Fruit fly (Drosophila melanogaster) whole organism, embryonic: ENCODE results near the gene CG14088.

Experiments used
- Abd-B ChIP-seq: fragments of 200-800 bp; sonication (Bioruptor generic); optimal IDR thresholded peaks from 2 replicates; lab custom pipeline; 2018; ENCODE audit warnings: missing biosample characterization, mild to moderate bottlenecking, missing genetic modification characterization, moderate library complexity
- Blimp-1 ChIP-seq: fragments of 200-800 bp; sonication (Bioruptor generic); optimal IDR thresholded peaks from 3 replicates; lab custom pipeline; 2018; ENCODE audit warnings: missing biosample characterization, missing genetic modification characterization, mild to moderate bottlenecking, moderate library complexity, missing genetic modification reagents
- CG10366 ChIP-seq: fragments of 200-800 bp; sonication (Bioruptor generic); IDR thresholded peaks from 2 replicates; pipeline ENCODE4 v1.3.6; 2022; ENCODE audit warnings: missing biosample characterization, missing genetic modification characterization
- CG11504 ChIP-seq: fragments of 200-800 bp; sonication (Bioruptor generic); optimal IDR thresholded peaks from 3 replicates; lab custom pipeline; 2019; ENCODE audit warnings: missing biosample characterization, mild to moderate bottlenecking, missing genetic modification characterization, moderate library complexity
- CG12391 ChIP-seq: fragments of 200-800 bp; sonication (Bioruptor generic); optimal IDR thresholded peaks from 3 replicates; lab custom pipeline; 2018; ENCODE audit warnings: missing biosample characterization, mild to moderate bottlenecking, missing genetic modification characterization, moderate library complexity
- CG14667 ChIP-seq: fragments of 200-800 bp; sonication (Bioruptor generic); IDR thresholded peaks from 2 replicates; pipeline ENCODE4 v1.3.6; 2022; ENCODE audit warnings: missing biosample characterization, missing genetic modification characterization
- CG15514 ChIP-seq: fragments of 200-800 bp; sonication (Bioruptor generic); optimal IDR thresholded peaks from 3 replicates; lab custom pipeline; 2017; ENCODE audit warnings: missing biosample characterization, missing genetic modification characterization, mild to moderate bottlenecking, moderate library complexity, missing genetic modification reagents
- CG17361 ChIP-seq: fragments of 200-800 bp; sonication (Bioruptor generic); IDR thresholded peaks from 3 replicates; pipeline ENCODE4 v1.3.6; 2022; ENCODE audit warnings: missing biosample characterization, missing genetic modification characterization
- CG18262 ChIP-seq: fragments of 200-800 bp; optimal IDR thresholded peaks from 3 replicates; lab custom pipeline; 2019; ENCODE audit warnings: missing biosample characterization, mild to moderate bottlenecking, missing genetic modification characterization, moderate library complexity
- CG2712 ChIP-seq: fragments of 200-800 bp; optimal IDR thresholded peaks from 3 replicates; lab custom pipeline; 2019; ENCODE audit warnings: missing biosample characterization, mild to moderate bottlenecking, missing genetic modification characterization, moderate library complexity
- CG5953 ChIP-seq: fragments of 200-800 bp; sonication (Bioruptor generic); IDR thresholded peaks from 2 replicates; pipeline ENCODE4 v1.3.6; 2022; ENCODE audit warnings: missing biosample characterization, missing genetic modification characterization
- CG6791 ChIP-seq: fragments of 200-800 bp; sonication (Bioruptor generic); IDR thresholded peaks from 3 replicates; pipeline ENCODE4 v1.3.6; 2022; ENCODE audit warnings: missing biosample characterization, missing genetic modification characterization; ENCODE audit not compliant: partially characterized antibody
- CG7556 ChIP-seq: fragments of 200-800 bp; sonication (Bioruptor generic); optimal IDR thresholded peaks from 2 replicates; lab custom pipeline; 2017; ENCODE audit warnings: missing biosample characterization, mild to moderate bottlenecking, missing genetic modification characterization
- CG7839 ChIP-seq: fragments of 200-800 bp; sonication (Bioruptor generic); optimal IDR thresholded peaks from 3 replicates; lab custom pipeline; 2018; ENCODE audit warnings: missing biosample characterization, mild to moderate bottlenecking, missing genetic modification characterization, moderate library complexity
- CG8388 ChIP-seq: fragments of 200-800 bp; sonication (Bioruptor generic); optimal IDR thresholded peaks from 2 replicates; lab custom pipeline; 2019; ENCODE audit warnings: missing biosample characterization, mild to moderate bottlenecking, missing genetic modification characterization, moderate library complexity
- CG9437 ChIP-seq: fragments of 200-800 bp; sonication (Bioruptor generic); optimal IDR thresholded peaks from 2 replicates; lab custom pipeline; 2018; ENCODE audit warnings: missing biosample characterization, mild to moderate bottlenecking, missing genetic modification characterization
- D19A ChIP-seq: fragments of 200-800 bp; optimal IDR thresholded peaks from 3 replicates; lab custom pipeline; 2019; ENCODE audit warnings: missing biosample characterization, mild to moderate bottlenecking, missing genetic modification characterization, moderate library complexity
- Eip74EF ChIP-seq, 2 experiments: fragments of 200-800 bp in 1 of 2; fragments of >200 bp in 1 of 2; sonication (Bioruptor generic) in 1 of 2; optimal IDR thresholded peaks; 2 replicates each; lab custom pipeline; 2017 to 2019; ENCODE audit warnings: missing biosample characterization in 2 of 2, missing genetic modification characterization in 2 of 2, mild to moderate bottlenecking in 1 of 2, moderate library complexity in 1 of 2
- Fer1 ChIP-seq: fragments of 200-800 bp; sonication (Bioruptor generic); optimal IDR thresholded peaks from 2 replicates; lab custom pipeline; 2017; ENCODE audit warnings: missing biosample characterization, mild to moderate bottlenecking, missing genetic modification characterization
- Lim3 ChIP-seq: fragments of 200-800 bp; sonication (Bioruptor generic); IDR thresholded peaks from 2 replicates; pipeline ENCODE4 v1.3.6; 2022; ENCODE audit warnings: missing biosample characterization, missing genetic modification characterization
- Med ChIP-seq: fragments of 200-800 bp; sonication (Bioruptor generic); peaks from one replicate; lab custom pipeline; 2016; ENCODE audit warnings: missing biosample characterization, missing genetic modification characterization, mild to moderate bottlenecking, inconsistent platforms, moderate library complexity
- Oli ChIP-seq: fragments of 200-800 bp; sonication (Bioruptor generic); optimal IDR thresholded peaks from 2 replicates; lab custom pipeline; 2018; ENCODE audit warnings: missing biosample characterization, mild to moderate bottlenecking, missing genetic modification characterization, moderate library complexity
- Rx ChIP-seq: fragments of 200-800 bp; sonication (Bioruptor generic); IDR thresholded peaks from 2 replicates; pipeline ENCODE4 v1.3.6; 2022; ENCODE audit warnings: missing biosample characterization, missing genetic modification characterization
- Sox102F ChIP-seq: fragments of 200-800 bp; sonication (Bioruptor generic); optimal IDR thresholded peaks from 2 replicates; lab custom pipeline; 2018; ENCODE audit warnings: missing biosample characterization, mild to moderate bottlenecking, missing genetic modification characterization, moderate library complexity
- Ssrp ChIP-seq: fragments of 200-800 bp; sonication (Bioruptor generic); optimal IDR thresholded peaks from 2 replicates; lab custom pipeline; 2018; ENCODE audit warnings: missing biosample characterization, mild to moderate bottlenecking, missing genetic modification characterization, moderate library complexity
- Trl ChIP-seq, 3 experiments: fragments of >200 bp in 2 of 3; fragments of 200-800 bp in 1 of 3; sonication (Bioruptor generic) in 1 of 3; optimal IDR thresholded peaks; 2 replicates in 1 of 3; 3 replicates in 2 of 3; lab custom pipeline; 2016 to 2017; ENCODE audit warnings: missing biosample characterization in 1 of 3, missing genetic modification characterization in 1 of 3
- amos ChIP-seq: fragments of 200-800 bp; sonication (Bioruptor generic); IDR thresholded peaks from 2 replicates; pipeline ENCODE4 v1.3.6; 2022; ENCODE audit warnings: missing biosample characterization, missing genetic modification characterization; ENCODE audit not compliant: partially characterized antibody
- bcd ChIP-seq: fragments of 200-800 bp; sonication (Bioruptor generic); optimal IDR thresholded peaks from 2 replicates; lab custom pipeline; 2017; ENCODE audit warnings: missing biosample characterization, mild to moderate bottlenecking, missing genetic modification characterization
- bsh ChIP-seq, 2 experiments: fragments of 200-800 bp; sonication (Bioruptor generic); optimal IDR thresholded peaks; 2 replicates each; lab custom pipeline; 2017 to 2018; ENCODE audit warnings: mild to moderate bottlenecking in 2 of 2, missing biosample characterization in 2 of 2, missing genetic modification characterization in 2 of 2, moderate library complexity in 1 of 2
- dmrt99B ChIP-seq: fragments of 200-800 bp; sonication (Bioruptor generic); optimal IDR thresholded peaks from 2 replicates; lab custom pipeline; 2018; ENCODE audit warnings: missing biosample characterization, mild to moderate bottlenecking, missing genetic modification characterization, moderate library complexity
- eve ChIP-seq, 2 experiments: fragments of >200 bp; optimal IDR thresholded peaks; 2 replicates each; lab custom pipeline; 2017; ENCODE audit warnings: missing biosample characterization in 2 of 2, missing genetic modification characterization in 2 of 2
- gem ChIP-seq: fragments of 200-800 bp; sonication (Bioruptor generic); optimal IDR thresholded peaks from 2 replicates; lab custom pipeline; 2019; ENCODE audit warnings: missing biosample characterization, mild to moderate bottlenecking, missing genetic modification characterization, moderate library complexity
- inv ChIP-seq: fragments of 200-800 bp; sonication (Bioruptor generic); IDR thresholded peaks from 2 replicates; pipeline ENCODE4 v1.3.6; 2022; ENCODE audit warnings: missing biosample characterization, missing genetic modification characterization; ENCODE audit not compliant: partially characterized antibody
- lab ChIP-seq: fragments of 200-800 bp; sonication (Bioruptor generic); optimal IDR thresholded peaks from 3 replicates; lab custom pipeline; 2017; ENCODE audit warnings: missing biosample characterization, missing genetic modification characterization, mild to moderate bottlenecking, moderate library complexity, missing genetic modification reagents
- nau ChIP-seq: fragments of 200-800 bp; sonication (Bioruptor generic); optimal IDR thresholded peaks from 3 replicates; lab custom pipeline; 2017; ENCODE audit warnings: missing biosample characterization, mild to moderate bottlenecking, missing genetic modification characterization, missing genetic modification reagents
- p53 ChIP-seq: fragments of 200-800 bp; sonication (Bioruptor generic); optimal IDR thresholded peaks from 2 replicates; lab custom pipeline; 2016; ENCODE audit warnings: missing biosample characterization, missing genetic modification characterization
- pita ChIP-seq: fragments of 200-800 bp; sonication (Bioruptor generic); optimal IDR thresholded peaks from 2 replicates; lab custom pipeline; 2017; ENCODE audit warnings: missing biosample characterization, mild to moderate bottlenecking, missing genetic modification characterization
- pum ChIP-seq: fragments of 200-800 bp; sonication (Bioruptor generic); optimal IDR thresholded peaks from 2 replicates; lab custom pipeline; 2016; ENCODE audit warnings: missing biosample characterization, missing genetic modification characterization
- ranshi ChIP-seq: fragments of 200-800 bp; sonication (Bioruptor generic); IDR thresholded peaks from 2 replicates; pipeline ENCODE4 v1.3.6; 2022; ENCODE audit warnings: missing biosample characterization, missing genetic modification characterization
- sens ChIP-seq: fragments of 200-800 bp; sonication (Bioruptor generic); peaks from one replicate; lab custom pipeline; 2016; ENCODE audit warnings: missing biosample characterization, missing genetic modification characterization
- sqz ChIP-seq: fragments of 200-800 bp; sonication (Bioruptor generic); optimal IDR thresholded peaks from 3 replicates; lab custom pipeline; 2018; ENCODE audit warnings: missing biosample characterization, mild to moderate bottlenecking, missing genetic modification characterization
- sr ChIP-seq: fragments of 200-800 bp; sonication (Bioruptor generic); IDR thresholded peaks from 3 replicates; pipeline ENCODE4 v1.3.6; 2022; ENCODE audit warnings: missing biosample characterization, missing genetic modification characterization
- wek ChIP-seq: fragments of 200-800 bp; sonication (Bioruptor generic); optimal IDR thresholded peaks from 3 replicates; lab custom pipeline; 2018; ENCODE audit warnings: missing biosample characterization, mild to moderate bottlenecking, missing genetic modification characterization, moderate library complexity
- zen2 ChIP-seq: fragments of 200-800 bp; sonication (Bioruptor generic); IDR thresholded peaks from 3 replicates; pipeline ENCODE4 v1.3.6; 2022; ENCODE audit warnings: missing biosample characterization, missing genetic modification characterization; ENCODE audit not compliant: partially characterized antibody

The CG14088 gene

DNA sequence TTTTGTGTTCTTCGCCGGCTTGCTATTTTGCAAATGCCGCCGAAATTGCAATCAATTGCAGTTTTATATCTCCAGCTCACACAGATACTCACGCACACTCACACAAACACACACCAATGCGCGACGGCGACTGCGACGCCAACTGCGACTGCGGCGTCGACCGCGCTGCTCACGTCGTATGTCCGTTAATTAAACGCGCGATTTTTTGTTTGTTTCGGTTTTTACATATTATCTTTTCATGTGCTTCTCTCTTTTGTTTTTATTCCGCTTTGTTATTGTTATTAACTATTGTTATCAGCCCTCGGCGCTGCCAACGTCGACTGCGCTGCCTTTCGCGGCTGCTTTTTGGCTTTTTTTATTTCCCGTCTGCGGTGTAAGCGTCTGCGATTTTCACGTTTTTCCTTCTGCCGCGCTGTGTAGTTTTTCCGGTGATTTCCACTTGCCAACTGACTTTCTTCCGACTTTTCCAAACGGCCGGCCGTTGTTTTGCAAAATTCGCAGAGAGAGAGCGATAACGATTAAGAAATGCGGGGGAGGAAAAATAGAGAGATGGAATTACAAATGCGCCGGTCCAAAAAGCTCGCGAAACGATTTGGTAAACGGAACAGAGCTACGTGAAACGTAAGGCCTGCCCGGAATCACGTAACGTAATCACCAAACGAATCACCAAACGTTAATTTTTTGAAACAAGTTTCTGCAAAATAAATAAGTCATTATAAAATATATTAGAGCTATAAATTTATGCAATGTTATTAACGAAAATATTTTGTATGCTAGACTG, 35.3 kb downstream of the CG14088 start, which contains the start of gene fz2 (continued):
- no peak for TF ChIP-seq wek
- TF ChIP-seq Fer1, result peak; percentile 28
- TF ChIP-seq amos, result 0 out of 2 replicates have a peak, but pooled peaks have one; percentile 31
- no peak for TF ChIP-seq zen2 (GFP tag; lab: Robert Waterston, UW)
- no peak for TF ChIP-seq Lim3 (GFP tag; lab: Robert Waterston, UW)
- no peak for TF ChIP-seq CG14667
- no peak for TF ChIP-seq nau
- no peak for TF ChIP-seq CG5953 (GFP tag; lab: Robert Waterston, UW)
- no peak for TF ChIP-seq bcd (GFP tag; lab: Kevin White, UChicago)
- 0 out of 2 replicates have a peak, but pooled peaks have one; percentile 12 for TF ChIP-seq CG10366 (GFP tag; lab: Robert Waterston, UW)
- TF ChIP-seq sr, result no peak
- TF ChIP-seq p53, result no peak
- no peak for TF ChIP-seq lab (GFP tag; lab: Kevin White, UChicago)
- TF ChIP-seq CG8388 (GFP tag; lab: Kevin White, UChicago), result no peak
- no peak for TF ChIP-seq CG6791 (GFP tag; lab: Robert Waterston, UW)

DNA sequence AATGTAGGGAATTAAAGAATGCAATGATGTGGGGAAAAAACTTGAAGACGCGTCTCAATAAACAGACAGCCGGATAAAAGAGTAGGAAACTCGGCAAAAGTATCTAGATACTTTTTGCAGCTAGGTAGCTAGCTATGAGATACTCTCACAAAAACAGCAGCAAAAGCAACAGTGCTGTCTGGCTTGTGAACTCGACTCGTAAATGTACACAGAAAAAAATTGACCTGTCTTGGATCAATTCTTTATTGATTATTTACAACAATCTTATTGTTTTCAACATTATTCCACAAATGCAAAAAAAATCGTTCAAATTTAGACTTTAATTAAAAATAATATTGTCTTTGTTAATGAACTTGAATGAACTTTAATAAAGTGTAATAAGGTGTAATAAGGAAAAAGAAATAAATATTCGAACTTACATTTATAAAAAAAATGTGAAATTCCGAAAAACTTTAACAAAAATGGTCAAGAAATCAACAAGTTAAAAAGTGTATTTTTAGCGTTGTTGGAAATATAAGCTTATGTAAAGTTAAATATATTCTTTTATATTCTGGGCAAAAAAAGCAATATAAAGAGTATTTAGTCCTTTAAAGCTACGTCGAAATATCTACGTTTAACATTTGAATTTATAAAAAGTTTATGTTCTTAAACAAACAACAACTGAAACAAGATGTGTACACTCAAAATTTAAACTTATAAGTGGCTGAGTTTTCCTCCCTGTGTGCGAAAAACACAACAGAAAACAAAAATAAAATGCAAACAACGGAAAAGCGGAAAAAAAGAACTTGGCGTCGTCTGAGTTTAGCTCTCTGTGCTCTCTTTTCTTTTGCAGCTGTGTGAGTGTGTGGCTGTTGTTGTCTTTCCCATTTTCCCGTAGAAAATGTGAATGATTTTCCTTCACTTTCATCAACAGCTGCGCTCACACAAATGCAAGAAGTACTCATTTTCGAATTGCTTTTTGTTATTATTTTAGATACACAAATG, 36.4 kb downstream of the CG14088 start:
- TF ChIP-seq sens, result peak; percentile 75
- peak; percentile 67 for TF ChIP-seq CG18262
- TF ChIP-seq Med, result peak; percentile 59
- TF ChIP-seq pum (GFP tag; lab: Kevin White, UChicago), result no peak
- TF ChIP-seq CG9437 (GFP tag; lab: Kevin White, UChicago), result peak; percentile 19
- TF ChIP-seq Ssrp, result peak; percentile 10
- TF ChIP-seq Abd-B, result peak; percentile 23
- TF ChIP-seq Oli, result peak; percentile 9
- TF ChIP-seq pita, result no peak
- TF ChIP-seq CG7839 (tag; lab: Kevin White, UChicago), result peak; percentile 25
- TF ChIP-seq ranshi (GFP tag; lab: Robert Waterston, UW), result 0 out of 2 replicates have a peak, but pooled peaks have one; percentile 12
- no peak for TF ChIP-seq sqz (GFP tag; lab: Kevin White, UChicago)
- peak in 1 of 2 experiments; percentile 52 for TF ChIP-seq eve (GFP tag; optimal IDR thresholded peaks at IDR 0.05; lab: Kevin White, UChicago)
- TF ChIP-seq Trl (optimal IDR thresholded peaks at IDR 0.05; lab: Kevin White, UChicago), result peak; percentile 30 to 35
- TF ChIP-seq Trl (GFP tag; optimal IDR thresholded peaks at IDR 0.05; lab: Kevin White, UChicago), result no peak
- peak; percentile 35 for TF ChIP-seq D19A (tag; lab: Kevin White, UChicago)
- TF ChIP-seq CG17361, result peak; percentile 65; the same call in 2 of the 3 replicates
- no peak for TF ChIP-seq CG15514 (GFP tag; lab: Kevin White, UChicago)
- TF ChIP-seq dmrt99B (tag; lab: Kevin White, UChicago), result peak; percentile 29
- peak; percentile 10 for TF ChIP-seq CG2712 (tag; lab: Kevin White, UChicago)
- no peak for TF ChIP-seq Rx (GFP tag; lab: Robert Waterston, UW)
- TF ChIP-seq bsh (GFP tag; optimal IDR thresholded peaks at IDR 0.05; lab: Kevin White, UChicago), result peak; percentile 33 to 74
- TF ChIP-seq inv, result no peak
- TF ChIP-seq CG11504 (tag; lab: Kevin White, UChicago), result peak; percentile 22
- TF ChIP-seq Blimp-1 (GFP tag; lab: Kevin White, UChicago), result peak; percentile 22
- peak; percentile 31 for TF ChIP-seq CG7556 (GFP tag; lab: Kevin White, UChicago)
- peak; percentile 45 for TF ChIP-seq gem (tag; lab: Kevin White, UChicago)
- peak; percentile 36 for TF ChIP-seq CG12391 (tag; lab: Kevin White, UChicago)
- TF ChIP-seq Eip74EF (GFP tag; optimal IDR thresholded peaks at IDR 0.05; lab: Kevin White, UChicago), result no peak
- peak; percentile 28 for TF ChIP-seq Sox102F
